Worm (Caenorhabditis elegans): ENCODE results near the gene T13A10.1.

The T13A10.1 gene

ce11 chrIV:6269346-6269745 is 6.5 kb upstream of the T13A10.1 start, which contains the start of gene srv-30:
Gene srv-30, minus strand, starts transcription at chrIV:6269446.
- TF ChIP-seq elt-2 (tag; optimal IDR thresholded peaks at IDR 0.05) (no peak), ceh-16 (tag; optimal IDR thresholded peaks at IDR 0.05) (no peak), egl-5 (tag; optimal IDR thresholded peaks at IDR 0.05) (no peak), aly-2 (tag; optimal IDR thresholded peaks at IDR 0.05) (no peak), tbx-2 (tag; optimal IDR thresholded peaks at IDR 0.05) (no peak), unc-39 (tag; optimal IDR thresholded peaks at IDR 0.05) (no peak)

ce11 chrIV:6271923-6272322 is 4.0 kb upstream of the T13A10.1 start, which contains the start of gene srv-31:
Gene srv-31, minus strand, starts transcription at chrIV:6272023.
- no peak for TF ChIP-seq ztf-4 (tag; optimal IDR thresholded peaks at IDR 0.05)
- no peak for TF ChIP-seq elt-2 (tag; optimal IDR thresholded peaks at IDR 0.05)
- no peak for TF ChIP-seq ceh-9 (tag; optimal IDR thresholded peaks at IDR 0.05)
- no peak for TF ChIP-seq sea-2 (GFP tag; optimal IDR thresholded peaks at IDR 0.05)
- TF ChIP-seq R02D3.7 (tag; optimal IDR thresholded peaks at IDR 0.05): no peak
- no peak for TF ChIP-seq nhr-76 (tag; optimal IDR thresholded peaks at IDR 0.05)
- no peak for TF ChIP-seq nhr-25 (tag; optimal IDR thresholded peaks at IDR 0.05)
- TF ChIP-seq pqm-1 (tag; optimal IDR thresholded peaks at IDR 0.05): no peak
- TF ChIP-seq fkh-2 (tag; optimal IDR thresholded peaks at IDR 0.05): no peak
- TF ChIP-seq mdl-1 (tag; optimal IDR thresholded peaks at IDR 0.05): no peak
- TF ChIP-seq tbx-2 (tag; optimal IDR thresholded peaks at IDR 0.05): no peak
- no peak for TF ChIP-seq unc-39 (tag; optimal IDR thresholded peaks at IDR 0.05)
- no peak for TF ChIP-seq nhr-237 (tag; optimal IDR thresholded peaks at IDR 0.05)
- TF ChIP-seq ceh-16 (tag; optimal IDR thresholded peaks at IDR 0.05): no peak
- TF ChIP-seq zag-1 (tag; optimal IDR thresholded peaks at IDR 0.05): no peak
- no peak for TF ChIP-seq ztf-11 (tag; optimal IDR thresholded peaks at IDR 0.05)

ce11 chrIV:6279392-6279791 is 3.5 kb downstream of the T13A10.1 start, which contains the start of gene sams-5:
Gene sams-5, minus strand, starts transcription at chrIV:6279522.
- TF ChIP-seq snpc-4 (tag; optimal IDR thresholded peaks at IDR 0.05) (no peak), pha-4 (tag; optimal IDR thresholded peaks at IDR 0.05) (peak; percentile 72), elt-3 (tag; optimal IDR thresholded peaks at IDR 0.05) (no peak)

ce11 chrIV:6282143-6282542 is 6.3 kb downstream of the T13A10.1 start, which contains the start of gene srv-32:
Gene srv-32, minus strand, starts transcription at chrIV:6282243.
- no peak for TF ChIP-seq lin-15B (tag; optimal IDR thresholded peaks at IDR 0.05)
- TF ChIP-seq fkh-2 (tag; optimal IDR thresholded peaks at IDR 0.05): no peak
- TF ChIP-seq nhr-76 (tag; optimal IDR thresholded peaks at IDR 0.05): no peak
- TF ChIP-seq elt-3 (tag; optimal IDR thresholded peaks at IDR 0.05): no peak
- TF ChIP-seq egl-27 (tag; optimal IDR thresholded peaks at IDR 0.05): no peak
- TF ChIP-seq R02D3.7 (tag; optimal IDR thresholded peaks at IDR 0.05): no peak
- TF ChIP-seq ztf-11 (tag; optimal IDR thresholded peaks at IDR 0.05): no peak
- no peak for TF ChIP-seq nhr-11 (tag; optimal IDR thresholded peaks at IDR 0.05)
- TF ChIP-seq daf-12 (tag; optimal IDR thresholded peaks at IDR 0.05): no peak
- TF ChIP-seq nfya-1 (tag; optimal IDR thresholded peaks at IDR 0.05; ENCODE audit: insufficient read depth): no peak
- TF ChIP-seq fos-1 (tag; optimal IDR thresholded peaks at IDR 0.05): no peak
- TF ChIP-seq pqm-1 (tag; optimal IDR thresholded peaks at IDR 0.05): no peak
- TF ChIP-seq aly-2 (tag; optimal IDR thresholded peaks at IDR 0.05): no peak
- no peak for TF ChIP-seq ceh-9 (tag; optimal IDR thresholded peaks at IDR 0.05)

ce11 chrIV:6284277-6284676 is 8.4 kb downstream of the T13A10.1 start, which contains the start of gene ops-1:
Gene ops-1, minus strand, starts transcription at chrIV:6284377.
- no peak for TF ChIP-seq ceh-16 (tag; optimal IDR thresholded peaks at IDR 0.05)
- no peak for TF ChIP-seq ama-1 (optimal IDR thresholded peaks at IDR 0.05)
- TF ChIP-seq fkh-2 (tag; optimal IDR thresholded peaks at IDR 0.05): no peak
- no peak for TF ChIP-seq fos-1 (tag; optimal IDR thresholded peaks at IDR 0.05)
- no peak for TF ChIP-seq jun-1 (tag; optimal IDR thresholded peaks at IDR 0.05)
- TF ChIP-seq ztf-4 (tag; optimal IDR thresholded peaks at IDR 0.05): no peak
- TF ChIP-seq egl-5 (tag; optimal IDR thresholded peaks at IDR 0.05): no peak
- no peak for TF ChIP-seq nfya-1 (tag; optimal IDR thresholded peaks at IDR 0.05; ENCODE audit: insufficient read depth)
- no peak for TF ChIP-seq R02D3.7 (tag; optimal IDR thresholded peaks at IDR 0.05)
- TF ChIP-seq skn-1 (tag; optimal IDR thresholded peaks at IDR 0.05): no peak
- no peak for TF ChIP-seq nhr-43 (tag; optimal IDR thresholded peaks at IDR 0.05; ENCODE audit: poor library complexity, severe bottlenecking)
- no peak for TF ChIP-seq elt-3 (tag; optimal IDR thresholded peaks at IDR 0.05)
- TF ChIP-seq snpc-4 (tag; optimal IDR thresholded peaks at IDR 0.05): no peak
- no peak for TF ChIP-seq nhr-23 (tag; optimal IDR thresholded peaks at IDR 0.05)
- no peak for TF ChIP-seq lsy-12 (tag; optimal IDR thresholded peaks at IDR 0.05)
- no peak for TF ChIP-seq unc-39 (tag; optimal IDR thresholded peaks at IDR 0.05)
- no peak for TF ChIP-seq nhr-11 (tag; optimal IDR thresholded peaks at IDR 0.05)

Measured in whole organism, L3 larva.